Worm (Caenorhabditis elegans): ENCODE data around the gene oct-2.

Gene oct-2

DNA sequence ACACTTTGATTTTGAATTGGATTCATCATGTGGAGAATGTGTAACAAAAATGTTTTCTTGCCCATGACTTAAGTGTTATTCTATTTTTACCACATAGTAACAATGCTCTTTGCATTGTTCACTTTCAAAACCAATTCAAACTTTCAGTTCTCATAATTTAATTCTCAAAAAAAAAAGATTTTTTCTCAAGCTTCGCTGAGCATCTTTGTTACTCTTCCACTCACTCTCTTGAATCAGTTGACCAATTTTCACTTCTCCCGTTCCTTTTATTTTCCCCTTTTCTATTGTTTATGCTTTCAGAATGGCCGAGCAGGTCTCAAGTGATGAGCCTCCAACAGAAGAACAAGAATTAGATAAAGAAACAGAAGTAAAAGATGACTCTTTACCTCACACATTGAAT lies at the start of gene oct-2:
Gene oct-2 (plus strand): TSS at position 301 of the 400 bp plus-strand sequence.
- TF ChIP-seq F39B2.1 (GFP tag; IDR thresholded peaks at IDR 0.05) (no peak), nhr-90 (tag; optimal IDR thresholded peaks at IDR 0.05) (no peak), snpc-1.3 (tag; optimal IDR thresholded peaks at IDR 0.05; ENCODE audit: insufficient read depth) (no peak), rcor-1 (GFP tag; IDR thresholded peaks at IDR 0.05) (no peak), aptf-2 (GFP tag; conservative IDR thresholded peaks at IDR 0.05) (no peak), F49E8.2 (tag; optimal IDR thresholded peaks at IDR 0.05; ENCODE audit: insufficient read depth) (no peak), egrh-3 (GFP tag; IDR thresholded peaks at IDR 0.05) (no peak), hsf-1 (GFP tag; IDR thresholded peaks at IDR 0.05) (no peak), cebp-2 (GFP tag; IDR thresholded peaks at IDR 0.05) (no peak), atf-7 (tag; optimal IDR thresholded peaks at IDR 0.05) (no peak), B0019.2 (GFP tag; conservative IDR thresholded peaks at IDR 0.05) (no peak), snpc-1.1 (tag; optimal IDR thresholded peaks at IDR 0.05; ENCODE audit: insufficient read depth) (no peak), sea-2 (GFP tag; IDR thresholded peaks at IDR 0.05) (no peak), Y79H2A.3 (GFP tag; conservative IDR thresholded peaks at IDR 0.05) (no peak), ztf-26 (tag; optimal IDR thresholded peaks at IDR 0.05) (no peak)

DNA sequence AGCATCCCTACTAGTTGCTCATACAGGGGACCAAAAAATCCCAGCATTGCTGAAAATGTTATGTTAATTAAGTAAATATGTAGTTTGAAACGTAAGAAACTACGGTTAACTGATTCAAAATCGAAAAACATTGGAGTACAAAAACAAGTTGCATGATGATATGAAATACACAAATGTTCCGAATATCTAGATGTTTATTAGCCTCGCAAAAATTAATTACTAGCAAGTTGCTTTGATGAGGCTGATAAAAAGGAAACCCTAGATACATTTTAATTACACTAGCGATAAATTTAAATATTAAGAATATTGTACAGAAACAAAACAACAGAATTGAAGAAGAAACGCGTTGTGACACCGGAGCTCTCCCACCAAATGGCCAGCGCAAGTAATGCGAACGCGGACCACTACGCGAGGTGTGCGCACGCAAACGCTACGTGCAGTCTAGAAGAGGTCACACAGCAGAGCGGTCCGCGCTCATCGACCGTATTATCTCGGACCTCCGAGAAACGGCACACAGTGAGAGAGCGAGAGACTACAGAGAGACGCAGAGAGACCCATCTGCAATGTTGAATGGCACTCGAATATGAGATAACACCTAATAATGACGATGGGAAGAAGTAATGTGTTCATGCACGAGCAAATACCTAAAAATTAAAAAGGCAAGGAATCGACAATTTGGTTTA lies 49.4 kb upstream of the oct-2 start, which contains the start of gene inx-2:
Gene inx-2 (minus strand): TSS at position 51 of the 683 bp plus-strand sequence.
- TF ChIP-seq F37B4.10 (GFP tag; IDR thresholded peaks at IDR 0.05) (0 out of 2 replicates have a peak, but pooled peaks have one; percentile 28), hmg-1.2 (GFP tag; IDR thresholded peaks at IDR 0.05) (peak; percentile 21; the same call in 1 of the 2 replicates), Y53G8AR.9 (GFP tag; conservative IDR thresholded peaks at IDR 0.05) (no peak), K11D2.4 (GFP tag; IDR thresholded peaks at IDR 0.05) (0 out of 2 replicates have a peak, but pooled peaks have one; percentile 15), C17E4.6 (GFP tag; IDR thresholded peaks at IDR 0.05) (no peak), nfyb-1 (GFP tag; IDR thresholded peaks at IDR 0.05) (no peak), zfh-2 (GFP tag; conservative IDR thresholded peaks at IDR 0.05) (peak; percentile 58; the same call in 1 of the 2 replicates), madf-3 (GFP tag; IDR thresholded peaks at IDR 0.05) (0 out of 2 replicates have a peak, but pooled peaks have one; percentile 24)

- TF ChIP-seq tlf-1 (GFP tag; optimal IDR thresholded peaks at IDR 0.05): no peak
- TF ChIP-seq somi-1 (GFP tag; optimal IDR thresholded peaks at IDR 0.05): no peak
- TF ChIP-seq F57C9.4 (tag; optimal IDR thresholded peaks at IDR 0.05): no peak
- TF ChIP-seq die-1 (tag; optimal IDR thresholded peaks at IDR 0.05): no peak
- no peak for TF ChIP-seq mxl-1 (tag; optimal IDR thresholded peaks at IDR 0.05)
- no peak for TF ChIP-seq dpl-1 (GFP tag; optimal IDR thresholded peaks at IDR 0.05)
- TF ChIP-seq ceh-79 (tag; optimal IDR thresholded peaks at IDR 0.05): no peak
- TF ChIP-seq F23B12.7 (tag; optimal IDR thresholded peaks at IDR 0.05; ENCODE audit: insufficient read depth): peak; percentile 71
- TF ChIP-seq Y95B8A.8 (GFP tag; IDR thresholded peaks at IDR 0.05): no peak
- TF ChIP-seq madf-3 (GFP tag; IDR thresholded peaks at IDR 0.05): no peak
- no peak for TF ChIP-seq unc-62 (GFP tag; optimal IDR thresholded peaks at IDR 0.05)
- TF ChIP-seq rec-8 (tag; optimal IDR thresholded peaks at IDR 0.05): no peak
- no peak for TF ChIP-seq dpff-1 (tag; optimal IDR thresholded peaks at IDR 0.05)
- TF ChIP-seq pha-4 (tag; optimal IDR thresholded peaks at IDR 0.05): no peak
- TF ChIP-seq ccch-3 (GFP tag; optimal IDR thresholded peaks at IDR 0.05): no peak
- no peak for TF ChIP-seq Y53F4B.3 (GFP tag; IDR thresholded peaks at IDR 0.05)
- TF ChIP-seq nfya-1 (tag; optimal IDR thresholded peaks at IDR 0.05; ENCODE audit: borderline replicate concordance, insufficient read depth): no peak
- TF ChIP-seq B0336.3 (GFP tag; IDR thresholded peaks at IDR 0.05): peak; percentile 46; the same call in 1 of the 2 replicates
- peak; percentile 12 for TF ChIP-seq gei-17 (GFP tag; optimal IDR thresholded peaks at IDR 0.05)
- TF ChIP-seq lin-35 (GFP tag; optimal IDR thresholded peaks at IDR 0.05): no peak
- TF ChIP-seq athp-1 (tag; optimal IDR thresholded peaks at IDR 0.05): no peak
- TF ChIP-seq attf-6 (GFP tag; IDR thresholded peaks at IDR 0.05): no peak
These were observed 46.5 kb upstream of the oct-2 start, which contains the start of the genes snrp-40.1 and F08G12.3 for ce11 chrX:11299642-11300307. snrp-40.1 (minus strand) TSS chrX:11299784. F08G12.3 (plus strand) TSS chrX:11300257.
